Fruit fly (Drosophila melanogaster) ovary, adult (tissue): Measurements from ENCODE around the gene CG12170.

Experiments used
- CG17801 ChIP-seq: fragments of 200-800 bp; optimal IDR thresholded peaks from 2 replicates; lab custom pipeline; 2019; ENCODE audit warnings: missing biosample characterization, mild to moderate bottlenecking, missing genetic modification characterization, moderate library complexity; ENCODE audit not compliant: partially characterized antibody

The CG12170 gene

DNA sequence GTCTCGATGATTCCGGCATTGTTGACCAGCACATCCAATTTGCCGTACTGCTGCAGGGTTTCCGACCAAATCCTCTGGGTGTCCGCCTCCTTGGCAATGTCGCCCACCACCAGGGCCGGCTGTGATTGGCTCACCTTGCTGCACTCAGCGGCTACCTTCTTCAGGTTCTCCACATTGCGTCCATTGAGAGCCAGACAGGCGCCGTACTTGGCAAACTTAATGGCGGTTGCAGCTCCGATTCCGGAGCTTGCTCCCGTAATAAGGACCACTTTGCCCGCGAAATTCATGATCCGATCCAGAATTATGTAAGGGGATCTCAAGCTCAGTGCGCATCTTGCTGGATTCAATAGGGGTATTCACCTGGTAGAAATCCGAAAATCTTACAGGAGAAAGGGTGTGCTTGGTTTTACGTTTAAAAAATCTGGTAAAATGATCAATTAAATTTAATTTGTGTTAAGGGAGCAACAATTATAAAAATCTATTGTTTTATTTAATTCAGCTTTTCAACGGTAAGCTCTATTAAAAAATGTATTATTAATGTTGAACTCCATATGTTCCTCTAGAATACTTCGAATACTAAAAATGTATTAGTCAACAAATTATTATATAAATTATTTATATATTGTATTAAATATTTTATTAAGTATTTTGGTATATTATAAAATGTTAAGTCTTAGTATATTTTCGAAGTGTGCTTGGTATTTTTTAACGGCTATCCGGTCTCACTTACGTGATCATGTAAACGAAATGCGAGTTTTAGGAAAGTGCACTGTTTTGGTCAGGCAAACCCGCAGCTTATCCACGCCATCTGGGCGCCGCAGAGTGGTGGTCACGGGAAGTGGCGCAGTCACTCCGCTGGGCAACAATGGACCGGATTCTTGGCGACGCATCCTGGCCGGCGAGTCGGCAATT, at the start of gene CG12170, which contains the start of gene CG31548:
CG12170 (plus strand) TSS at position 716 of the 912 bp plus-strand sequence.
CG31548 (minus strand) TSS at position 334 of the 912 bp plus-strand sequence.
- TF ChIP-seq CG17801, result no peak

DNA sequence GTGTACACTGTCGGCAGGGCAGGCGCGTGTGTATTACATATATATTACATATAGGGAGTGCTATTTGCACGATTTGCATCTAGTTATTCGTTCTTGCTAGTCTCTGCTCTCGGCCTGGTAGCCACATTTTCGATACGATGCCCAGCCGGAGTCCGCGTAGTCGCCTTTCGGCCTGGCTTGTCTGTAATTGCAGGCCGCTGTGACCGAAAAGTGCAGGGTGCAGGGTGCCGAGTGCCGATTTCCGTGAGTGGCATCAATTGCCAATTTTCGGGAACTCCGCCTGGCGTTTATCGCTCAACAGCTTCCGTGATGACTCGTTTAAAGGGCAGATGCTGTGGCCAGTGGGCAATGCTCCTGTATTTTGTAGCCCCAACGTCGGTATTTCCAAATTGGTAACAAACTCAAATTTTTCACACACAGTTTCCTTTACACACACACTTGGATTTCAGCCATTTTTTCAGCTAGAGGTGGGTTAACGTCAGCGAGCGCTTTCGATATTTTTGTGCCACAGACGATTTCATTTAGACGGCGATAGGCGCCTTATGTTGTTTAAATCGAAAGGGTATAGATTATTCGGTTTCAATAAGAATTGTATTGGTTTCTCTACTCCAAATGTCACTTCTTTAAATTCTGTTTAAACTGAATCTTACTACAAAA, 49.0 kb upstream of the CG12170 start, which contains the start of gene CG2926:
CG2926 (minus strand) TSS at position 518 of the 657 bp plus-strand sequence.
- TF ChIP-seq CG17801, result no peak

DNA sequence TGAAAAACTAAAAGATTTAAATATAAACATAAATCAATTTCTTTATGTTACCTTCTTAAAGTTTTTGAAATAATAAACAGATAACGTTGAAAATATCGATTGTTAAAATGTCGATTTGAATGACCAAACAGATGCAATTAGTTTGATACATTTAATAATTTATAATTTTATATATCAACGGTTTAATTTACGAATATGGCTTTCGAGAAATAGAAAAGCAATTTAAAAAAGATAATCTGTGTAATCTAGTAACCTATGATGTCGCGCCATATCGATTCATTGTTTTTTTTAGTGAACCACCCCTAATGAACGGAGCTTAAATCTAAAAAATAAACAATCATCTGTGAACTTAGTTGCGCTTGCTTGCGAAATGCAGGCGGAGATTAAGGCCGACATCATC, 48.5 kb upstream of the CG12170 start, which contains the start of gene PolZ2:
PolZ2 (plus strand) TSS at position 301 of the 400 bp plus-strand sequence.
- no peak for TF ChIP-seq CG17801

DNA sequence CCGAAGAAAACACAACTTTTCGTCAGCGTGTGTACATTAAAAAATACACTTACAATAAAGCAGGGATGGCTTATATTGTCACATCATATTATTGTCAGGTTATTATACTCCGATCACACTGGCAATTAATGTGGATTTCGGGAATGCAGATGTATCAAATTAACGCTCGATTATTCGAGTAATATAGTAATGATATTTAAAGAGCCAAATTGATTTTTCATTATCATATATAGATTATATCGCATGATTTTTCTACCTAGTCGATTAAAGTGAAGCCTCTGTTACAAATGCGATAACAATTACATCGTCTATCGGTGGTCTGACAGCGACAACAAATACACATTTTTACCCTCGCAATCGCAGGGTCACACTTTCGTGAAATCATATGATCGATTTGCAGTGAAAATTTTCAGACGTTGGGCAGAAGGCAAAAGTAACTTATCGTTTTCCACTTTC, 45.6 kb upstream of the CG12170 start, which contains the start of the genes noi and Vha26:
noi (minus strand) TSS at position 62 of the 456 bp plus-strand sequence.
Vha26 (plus strand) TSS at position 366 of the 456 bp plus-strand sequence.
- peak; percentile 69 for TF ChIP-seq CG17801

DNA sequence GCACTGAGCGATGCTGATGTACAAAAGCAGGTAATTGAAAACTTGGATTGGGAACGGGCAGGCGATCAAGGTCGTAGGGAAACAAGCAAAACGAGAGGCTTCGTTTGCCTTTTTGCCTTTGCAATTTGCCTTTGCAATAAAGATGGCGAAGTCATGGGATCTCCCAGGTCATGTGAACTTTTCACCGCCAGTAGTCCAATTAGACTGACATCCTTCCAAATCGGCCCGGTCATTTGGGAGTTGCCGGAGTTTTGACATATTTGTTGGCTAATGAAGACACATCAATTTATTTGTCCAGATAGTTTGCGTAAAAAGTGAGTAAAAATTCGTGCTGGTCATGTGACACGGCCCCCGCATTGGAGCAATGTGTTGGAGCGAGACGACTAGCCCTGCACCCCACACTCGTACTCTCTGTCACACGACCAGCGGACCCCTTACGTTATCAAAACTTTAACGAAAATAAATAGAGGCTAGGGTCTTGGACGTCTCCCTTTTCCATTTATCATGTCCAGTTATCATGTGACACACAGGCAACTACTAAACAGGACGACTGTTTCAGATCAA, 44.9 kb upstream of the CG12170 start:
- TF ChIP-seq CG17801, result peak; percentile 22

DNA sequence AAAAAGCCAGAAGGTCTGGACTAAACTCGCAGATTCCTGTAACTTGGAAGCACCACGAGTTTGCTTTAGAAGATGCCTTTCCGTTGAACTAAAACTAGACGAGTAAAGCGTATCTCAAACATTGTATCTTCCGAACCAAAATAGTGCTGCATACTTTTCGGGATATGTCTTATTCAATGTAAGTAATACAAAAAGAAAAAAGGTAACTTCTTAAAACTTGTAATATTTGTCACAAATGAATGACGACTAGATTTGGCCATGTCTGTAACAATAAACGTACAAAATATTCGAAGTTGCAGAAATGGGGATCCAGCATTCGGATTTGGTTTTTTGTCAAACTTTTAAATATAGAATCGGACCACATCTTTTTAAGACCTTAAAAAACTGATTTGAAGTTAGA, 42.2 kb upstream of the CG12170 start:
- TF ChIP-seq CG17801, result peak; percentile 40

DNA sequence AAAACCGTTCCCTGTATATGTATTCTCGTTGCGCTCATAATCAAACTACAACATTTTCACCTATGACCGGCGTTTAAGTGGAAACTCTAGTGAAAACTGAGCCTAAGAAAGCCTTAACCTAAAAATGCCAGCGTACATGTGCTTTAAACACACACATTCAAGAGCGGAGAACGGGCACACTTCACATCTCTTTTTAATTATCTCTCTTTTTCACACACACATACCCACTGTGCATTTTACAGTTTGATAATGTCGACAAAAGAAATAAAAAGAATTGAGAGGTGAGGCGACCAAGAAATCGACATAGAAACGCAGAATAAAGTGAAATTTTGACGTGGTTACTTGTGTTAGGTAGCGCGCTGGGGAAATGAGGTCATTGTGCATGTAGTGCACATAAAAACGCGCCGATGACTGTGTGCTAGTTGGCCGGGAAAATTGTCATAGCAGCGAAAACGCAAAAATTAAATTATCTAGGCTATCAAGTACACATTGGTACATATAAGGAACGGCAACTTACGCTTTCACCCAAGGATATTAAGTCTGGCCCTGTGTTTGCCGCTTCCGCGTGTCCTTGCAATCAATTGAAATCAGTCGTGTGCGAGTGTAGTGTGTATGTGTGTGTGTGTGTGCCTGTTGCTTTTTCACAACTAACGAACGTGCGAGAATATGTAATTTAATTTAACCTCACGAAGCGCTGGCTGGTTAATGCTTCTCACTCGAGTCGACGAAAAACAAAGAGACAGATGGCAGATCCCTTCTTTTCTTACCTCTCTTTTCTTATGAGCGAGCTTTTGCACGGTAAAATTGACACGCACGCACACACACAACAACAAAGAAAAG, 37.3 kb upstream of the CG12170 start:
- TF ChIP-seq CG17801, result peak; percentile 46

DNA sequence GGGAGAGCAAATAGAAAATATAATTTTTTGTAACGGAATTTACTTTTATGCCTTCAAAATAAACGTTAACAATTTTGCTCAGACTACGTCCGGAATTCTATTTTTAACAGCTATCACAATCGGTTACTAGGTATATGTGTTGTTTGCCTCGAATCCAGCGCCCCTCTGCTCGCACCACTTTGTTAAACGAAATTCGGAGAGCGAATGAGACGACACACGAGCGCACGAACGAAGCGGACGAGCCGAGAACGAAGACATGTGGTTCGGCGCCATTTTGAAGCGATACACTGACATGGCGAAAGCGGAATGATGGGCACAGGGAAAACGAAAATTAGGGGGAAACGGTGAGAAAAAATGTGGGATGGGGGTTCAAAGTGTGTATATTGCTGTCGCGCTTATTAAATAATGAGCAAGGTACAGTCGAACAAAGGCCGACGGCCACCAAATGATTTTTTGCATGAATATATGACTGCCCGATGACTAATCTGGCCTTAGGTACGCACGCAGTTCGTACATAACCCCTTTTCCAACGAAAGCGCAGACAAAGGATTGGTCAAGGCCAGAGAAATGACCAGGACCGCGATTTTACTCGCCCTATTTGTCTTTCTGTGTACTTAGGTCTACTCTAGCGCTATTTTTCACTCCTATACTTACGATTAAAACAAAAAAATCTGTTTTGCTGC, 36.5 kb upstream of the CG12170 start:
- peak; percentile 67 for TF ChIP-seq CG17801

DNA sequence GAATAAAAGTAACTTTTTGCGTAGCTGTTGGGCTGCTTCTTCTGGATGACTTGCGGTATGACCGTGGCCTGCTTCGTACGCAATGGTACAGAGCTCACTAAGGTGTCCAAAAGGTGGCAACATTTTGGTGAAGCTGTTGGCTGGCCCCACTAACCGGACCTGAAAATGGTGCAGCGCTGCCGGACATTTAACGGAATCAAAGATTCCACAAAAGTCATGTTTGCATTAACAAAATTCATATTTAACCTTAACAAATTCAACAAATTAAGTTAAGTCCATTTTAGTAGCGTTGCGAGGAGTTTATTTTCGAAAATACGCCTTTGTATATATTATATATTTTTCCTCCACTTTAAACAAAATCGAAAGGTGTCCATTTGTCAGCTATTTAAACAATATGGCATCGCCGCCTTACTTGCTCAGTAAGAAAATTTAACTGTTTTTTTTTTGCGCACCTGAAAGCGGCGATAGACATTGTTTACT, 36.0 kb upstream of the CG12170 start, which contains the start of the genes kra and SecS:
kra (minus strand) TSS at position 93 of the 480 bp plus-strand sequence.
SecS (plus strand) TSS at position 390 of the 480 bp plus-strand sequence.
- no peak for TF ChIP-seq CG17801

DNA sequence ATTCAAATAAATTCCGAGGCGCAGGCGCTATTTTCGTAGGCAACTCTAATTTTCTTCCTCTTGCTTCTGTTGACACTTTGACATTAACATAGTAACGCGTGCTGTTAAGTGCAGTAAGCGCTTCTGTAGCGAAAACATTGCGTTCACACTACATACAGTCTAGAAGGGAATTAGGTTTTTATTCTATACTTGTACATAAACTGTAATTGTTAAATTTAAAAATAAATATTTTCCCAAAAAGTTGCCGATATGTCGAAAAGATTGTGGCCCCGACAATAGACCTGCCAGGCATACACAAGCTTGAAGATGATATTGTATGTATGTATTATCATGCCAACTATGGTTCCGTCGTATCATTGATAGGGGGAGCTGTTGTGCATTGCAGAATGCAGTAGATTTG, 30.6 kb upstream of the CG12170 start, which contains the start of gene asl:
asl (minus strand) TSS at position 67 of the 400 bp plus-strand sequence.
- no peak for TF ChIP-seq CG17801

DNA sequence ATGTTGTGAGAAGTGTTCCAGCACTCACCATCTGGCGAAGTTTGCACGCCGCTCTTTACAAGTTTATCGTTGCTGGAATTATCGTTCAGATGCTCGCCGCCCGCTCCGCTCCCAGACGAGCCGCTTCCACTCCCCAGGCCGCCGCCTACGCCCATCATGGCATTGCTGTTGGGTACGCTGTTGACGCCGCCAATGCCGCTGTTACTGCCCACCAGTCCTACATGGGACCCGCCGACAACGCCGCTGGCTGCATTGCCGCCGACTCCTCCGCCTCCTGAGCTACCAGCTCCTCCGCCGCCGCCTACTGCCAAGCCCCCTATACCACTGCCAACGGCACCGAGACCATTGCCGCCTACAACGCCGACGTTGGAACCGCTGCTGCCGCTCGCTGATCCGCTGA, 28.6 kb upstream of the CG12170 start:
- no peak for TF ChIP-seq CG17801

DNA sequence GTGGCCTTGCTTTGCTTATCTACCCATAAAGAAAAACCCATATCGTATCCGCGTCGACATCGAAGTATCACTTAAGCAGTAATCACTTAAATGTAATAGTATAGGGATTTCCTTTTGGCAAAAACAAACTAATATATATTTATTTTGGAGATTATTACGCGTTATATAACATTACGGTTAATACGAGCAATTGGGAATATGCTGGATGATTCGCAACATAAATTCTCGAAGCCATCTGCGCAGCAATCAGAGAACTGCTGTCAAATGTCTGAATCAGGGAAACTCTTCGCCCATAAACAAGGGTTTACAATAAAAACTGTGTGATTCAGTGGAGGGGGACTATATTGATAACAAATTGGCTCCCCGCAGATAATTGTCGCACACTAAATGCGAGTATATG, 26.4 kb upstream of the CG12170 start:
- TF ChIP-seq CG17801, result no peak

DNA sequence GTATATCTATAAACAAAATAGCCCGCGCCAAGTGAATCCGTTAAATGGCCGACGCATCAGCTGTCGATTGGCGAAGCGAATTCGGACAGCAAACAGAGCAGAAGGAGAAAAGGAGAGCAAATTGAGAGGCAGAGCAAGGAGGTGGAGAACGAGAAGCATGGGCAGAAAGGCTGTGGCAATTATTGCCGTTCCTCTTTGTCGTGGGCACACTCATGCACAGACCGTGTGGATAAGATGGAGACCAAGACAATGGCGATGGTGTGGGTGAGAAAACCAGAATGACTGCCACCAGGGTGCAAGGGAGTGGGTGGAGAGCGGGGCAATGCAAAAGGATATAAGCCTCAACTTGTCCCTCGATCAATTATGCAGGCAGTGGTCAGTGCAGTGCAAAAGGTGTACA, 25.9 kb upstream of the CG12170 start:
- TF ChIP-seq CG17801, result no peak

DNA sequence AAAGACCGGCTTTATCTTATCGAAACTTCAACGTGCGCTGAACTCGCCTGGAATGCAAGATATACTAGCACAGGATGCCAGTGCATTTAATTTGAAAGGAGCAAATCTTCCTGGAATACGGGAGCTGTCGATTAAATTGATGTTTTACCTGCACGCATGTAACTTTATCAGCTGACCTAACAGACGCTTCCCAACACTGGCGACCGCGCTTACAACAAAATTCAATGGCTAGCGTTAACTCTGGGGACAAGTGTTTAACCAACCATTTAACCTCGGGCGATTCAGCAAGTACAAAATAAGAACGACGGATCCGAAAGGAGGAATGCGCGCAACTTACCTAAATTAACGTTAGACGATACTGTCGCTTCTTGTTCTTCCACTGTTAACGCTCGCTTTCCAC, 25.3 kb upstream of the CG12170 start:
- peak; percentile 4 for TF ChIP-seq CG17801
